Worm (Caenorhabditis elegans) whole organism, L3 larva: Measurements from ENCODE around the gene mnk-1.

Experiments used
- elt-2 ChIP-seq: sonication (generic microtip); optimal IDR thresholded peaks from 2 replicates; lab custom pipeline; 2016; ENCODE audit warnings: missing genetic modification reagents, mild to moderate bottlenecking, missing genetic modification characterization, missing compliant biosample characterization
- mdl-1 ChIP-seq: fragments of 150-350 bp; optimal IDR thresholded peaks from 2 replicates; lab custom pipeline; 2014; ENCODE audit warnings: missing biosample characterization, missing genetic modification characterization
- mml-1 ChIP-seq: fragments of 150-350 bp; sonication (generic microtip); optimal IDR thresholded peaks from 3 replicates; lab custom pipeline; 2014; ENCODE audit warnings: missing biosample characterization, missing genetic modification characterization

ce11 chrII:10542654-10543456 is 12.0 kb downstream of the mnk-1 start:
- TF ChIP-seq elt-2 (no peak), mml-1 (no peak), mdl-1 (tag; lab: Kevin White, UChicago) (no peak)
